Worm (Caenorhabditis elegans) whole organism, L2 larva: Measurements from ENCODE around the gene brf-1.

Source experiments
- lin-39 ChIP-seq: fragments of 150-350 bp; optimal IDR thresholded peaks from 2 replicates; lab custom pipeline; 2014; ENCODE audit warnings: missing biosample characterization, missing genetic modification reagents, missing genetic modification characterization
- mab-5 ChIP-seq: fragments of 150-350 bp; optimal IDR thresholded peaks from 2 replicates; lab custom pipeline; 2014; ENCODE audit warnings: missing biosample characterization, missing genetic modification characterization
- nhr-25 ChIP-seq: fragments of 150-350 bp; sonication (generic microtip); optimal IDR thresholded peaks from 3 replicates; lab custom pipeline; 2014; ENCODE audit warnings: missing biosample characterization, missing genetic modification characterization
- nhr-77 ChIP-seq: fragments of 150-350 bp; optimal IDR thresholded peaks from 2 replicates; lab custom pipeline; 2014; ENCODE audit warnings: missing biosample characterization, missing genetic modification characterization
- unc-39 ChIP-seq: fragments of 150-350 bp; optimal IDR thresholded peaks from 2 replicates; lab custom pipeline; 2014; ENCODE audit warnings: missing biosample characterization, missing genetic modification characterization

DNA sequence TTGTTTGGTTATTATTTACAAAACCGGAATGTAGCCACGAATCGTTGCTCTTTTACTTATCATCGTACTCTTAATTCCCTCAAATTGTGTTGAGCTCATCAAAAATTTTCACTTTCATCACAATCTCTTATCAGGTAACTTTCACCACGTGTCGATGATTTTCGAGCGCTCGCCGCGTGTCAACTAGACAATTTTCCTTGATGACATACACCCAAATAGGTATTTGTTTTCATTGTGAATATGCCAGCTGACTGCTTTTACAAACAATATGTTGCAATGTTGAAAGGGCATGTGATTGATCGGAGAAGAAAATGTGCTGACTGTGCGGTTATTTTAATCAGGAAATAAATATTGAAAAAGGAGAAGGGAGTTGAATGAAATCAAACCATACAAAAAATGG, 41.0 kb upstream of the brf-1 start:
- TF ChIP-seq nhr-25 (tag; lab: Kevin White, UChicago) (no peak), mab-5 (tag; lab: Kevin White, UChicago) (no peak), lin-39 (tag; lab: Kevin White, UChicago) (no peak), unc-39 (tag; lab: Kevin White, UChicago) (no peak), nhr-77 (tag; lab: Kevin White, UChicago) (no peak)
